Worm (Caenorhabditis elegans): ENCODE measurements around the gene nhr-273.

nhr-273 gene

DNA sequence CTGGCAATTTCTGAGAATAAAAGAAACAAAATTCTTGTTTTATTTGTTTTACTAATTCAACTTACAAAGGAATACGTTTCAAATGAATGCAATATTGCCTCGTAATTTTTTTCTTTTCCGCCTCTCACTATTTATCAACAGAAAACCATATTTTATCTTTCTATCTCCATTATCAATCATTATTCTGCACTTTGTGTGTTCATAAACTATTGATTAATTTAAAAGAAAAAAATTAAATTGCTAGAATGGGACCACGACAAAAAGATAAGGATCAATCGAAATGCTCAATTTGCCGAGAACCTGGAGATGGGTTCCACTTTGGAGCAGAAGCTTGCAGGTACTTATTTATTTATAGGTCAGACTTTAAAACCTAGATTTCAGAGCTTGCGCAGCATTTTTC, at the start of gene nhr-273:
TSS of gene nhr-273 (plus strand) at position 167 of the 400 bp plus-strand sequence.
- TF ChIP-seq ceh-48 (tag; optimal IDR thresholded peaks at IDR 0.05) (no peak), unc-3 (GFP tag; conservative IDR thresholded peaks at IDR 0.05) (no peak), unc-3 (tag; optimal IDR thresholded peaks at IDR 0.05) (no peak), elt-2 (tag; optimal IDR thresholded peaks at IDR 0.05) (peak; percentile 34), ceh-31 (tag; optimal IDR thresholded peaks at IDR 0.05) (no peak), fkh-6 (tag; optimal IDR thresholded peaks at IDR 0.05) (no peak), ceh-18 (tag; optimal IDR thresholded peaks at IDR 0.05) (no peak)

DNA sequence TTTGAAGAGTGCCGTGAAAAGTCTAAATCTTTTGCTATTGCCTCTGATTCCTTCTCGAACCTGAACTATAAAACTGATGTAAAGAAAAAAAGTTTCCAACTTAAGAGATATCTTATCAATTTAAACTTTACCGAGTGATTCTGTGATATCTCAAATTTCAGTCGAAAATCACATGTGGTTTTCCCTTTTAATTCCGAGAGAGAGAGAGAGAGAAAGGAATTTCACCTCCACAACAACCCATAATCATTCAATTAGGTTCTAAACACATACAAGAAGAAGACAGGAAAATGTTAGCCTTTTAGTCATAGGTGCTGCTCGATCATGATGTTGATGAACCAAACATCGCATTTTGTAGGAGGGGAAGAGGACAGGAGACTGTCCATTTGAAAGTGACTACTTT, 44.0 kb upstream of the nhr-273 start:
- TF ChIP-seq unc-86 (tag; optimal IDR thresholded peaks at IDR 0.05), result no peak
- TF ChIP-seq mec-3 (tag; optimal IDR thresholded peaks at IDR 0.05; ENCODE audit: borderline replicate concordance), result no peak
- TF ChIP-seq ceh-34 (tag; optimal IDR thresholded peaks at IDR 0.05), result no peak

DNA sequence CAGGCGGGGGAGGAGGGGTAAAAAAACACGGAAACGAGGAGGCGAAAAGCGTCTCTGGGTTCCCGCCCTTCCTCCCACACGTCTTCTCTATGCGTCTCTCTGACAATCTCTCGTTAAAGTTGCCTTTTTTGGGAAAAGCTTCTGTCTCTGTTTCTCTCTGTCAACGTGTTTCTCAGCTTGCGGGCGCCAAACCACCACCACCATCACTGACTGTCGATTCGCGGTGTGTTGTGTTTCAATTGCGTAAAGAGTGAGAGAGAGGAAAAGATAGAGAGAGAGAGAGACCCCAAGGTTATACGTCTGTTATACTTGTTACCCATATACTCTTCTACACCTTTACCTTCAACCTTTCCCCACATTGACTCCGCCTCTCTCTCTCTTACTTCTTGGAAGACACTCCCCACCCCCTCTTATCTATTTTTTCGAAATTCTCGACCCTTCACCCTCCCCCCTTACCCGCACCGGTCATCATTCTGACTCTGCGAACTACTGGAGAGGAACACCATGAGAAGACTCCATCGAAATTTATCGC, 42.5 kb upstream of the nhr-273 start, which contains the start of gene mlt-7:
TSS of gene mlt-7 (plus strand) at position 482 of the 532 bp plus-strand sequence.
- TF ChIP-seq fkh-6 (tag; optimal IDR thresholded peaks at IDR 0.05) (peak; percentile 82), ceh-18 (tag; optimal IDR thresholded peaks at IDR 0.05) (no peak)

DNA sequence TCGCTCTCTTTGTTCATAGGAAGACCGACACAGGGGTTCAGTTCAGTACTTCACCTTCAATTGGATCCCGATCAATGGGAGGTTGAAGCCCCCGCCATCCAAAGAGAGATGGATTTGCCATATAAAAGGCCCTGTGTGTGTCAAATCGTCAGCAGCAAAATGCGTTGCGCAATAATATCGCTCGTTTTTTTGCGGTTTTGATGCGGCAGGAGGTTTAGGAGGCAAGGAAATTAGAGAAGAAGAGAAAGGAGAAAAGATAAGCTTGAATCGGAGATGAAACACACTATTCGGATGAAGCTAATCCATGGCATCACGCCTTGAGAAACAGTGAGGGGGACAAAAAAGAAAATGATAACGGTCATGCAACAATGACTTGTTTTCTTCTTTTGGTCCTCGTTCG, 40.7 kb upstream of the nhr-273 start:
- TF ChIP-seq fkh-6 (tag; optimal IDR thresholded peaks at IDR 0.05), result peak; percentile 67
- no peak for TF ChIP-seq ceh-45 (GFP tag; IDR thresholded peaks at IDR 0.05)
- no peak for TF ChIP-seq Y22D7AL.16 (tag; optimal IDR thresholded peaks at IDR 0.05)
- no peak for TF ChIP-seq K02D7.2 (tag; optimal IDR thresholded peaks at IDR 0.05)
- no peak for TF ChIP-seq fax-1 (tag; optimal IDR thresholded peaks at IDR 0.05)
- TF ChIP-seq pha-4 (tag; optimal IDR thresholded peaks at IDR 0.05), result no peak
- TF ChIP-seq nfya-1 (tag; optimal IDR thresholded peaks at IDR 0.05), result no peak
- peak; percentile 25 for TF ChIP-seq rnt-1 (tag; optimal IDR thresholded peaks at IDR 0.05)
- TF ChIP-seq nhr-11 (tag; optimal IDR thresholded peaks at IDR 0.05), result no peak
- TF ChIP-seq T23F11.4 (GFP tag; optimal IDR thresholded peaks at IDR 0.05), result no peak
- no peak for TF ChIP-seq ceh-6 (GFP tag; optimal IDR thresholded peaks at IDR 0.05)
- no peak for TF ChIP-seq unc-3 (GFP tag; conservative IDR thresholded peaks at IDR 0.05)
- no peak for TF ChIP-seq unc-3 (tag; optimal IDR thresholded peaks at IDR 0.05)
- no peak for TF ChIP-seq C08G9.2 (tag; optimal IDR thresholded peaks at IDR 0.05)
- TF ChIP-seq eyg-1 (tag; optimal IDR thresholded peaks at IDR 0.05), result no peak
- TF ChIP-seq dmd-4 (tag; optimal IDR thresholded peaks at IDR 0.05; ENCODE audit: borderline replicate concordance), result no peak
- no peak for TF ChIP-seq C38D4.7 (GFP tag; optimal IDR thresholded peaks at IDR 0.05)
- TF ChIP-seq npax-4 (tag; optimal IDR thresholded peaks at IDR 0.05), result no peak
- no peak for TF ChIP-seq ttx-3 (tag; optimal IDR thresholded peaks at IDR 0.05)

DNA sequence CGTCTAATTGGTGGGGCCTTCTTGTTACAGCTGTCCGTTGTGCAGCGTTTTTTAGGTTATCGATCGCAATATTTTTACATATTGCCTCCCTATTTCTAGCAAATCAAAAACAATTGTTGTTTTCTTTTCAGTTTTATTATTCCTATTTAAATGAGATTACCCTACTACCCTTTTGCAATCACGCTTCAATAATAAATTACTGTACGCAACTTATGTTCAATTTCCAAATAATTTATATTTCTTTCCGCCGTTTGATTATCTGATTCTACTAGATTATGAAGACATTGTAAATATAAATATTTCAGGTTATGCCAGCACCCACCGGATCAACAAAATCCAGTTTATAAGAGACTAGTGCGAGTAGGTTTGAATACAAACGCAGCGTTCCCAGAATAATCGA, 29.7 kb upstream of the nhr-273 start, which contains the start of gene ZK430.5:
TSS of gene ZK430.5 (plus strand) at position 301 of the 400 bp plus-strand sequence.
- no peak for TF ChIP-seq lim-6 (tag; optimal IDR thresholded peaks at IDR 0.05)
- no peak for TF ChIP-seq pqm-1 (tag; optimal IDR thresholded peaks at IDR 0.05)
- TF ChIP-seq pha-2 (tag; optimal IDR thresholded peaks at IDR 0.05), result no peak
- TF ChIP-seq K02D7.2 (tag; optimal IDR thresholded peaks at IDR 0.05), result no peak
- TF ChIP-seq lin-11 (tag; optimal IDR thresholded peaks at IDR 0.05), result no peak
- no peak for TF ChIP-seq C08G9.2 (tag; optimal IDR thresholded peaks at IDR 0.05)
- no peak for TF ChIP-seq nhr-11 (tag; optimal IDR thresholded peaks at IDR 0.05)
- TF ChIP-seq ttx-3 (tag; optimal IDR thresholded peaks at IDR 0.05), result no peak

DNA sequence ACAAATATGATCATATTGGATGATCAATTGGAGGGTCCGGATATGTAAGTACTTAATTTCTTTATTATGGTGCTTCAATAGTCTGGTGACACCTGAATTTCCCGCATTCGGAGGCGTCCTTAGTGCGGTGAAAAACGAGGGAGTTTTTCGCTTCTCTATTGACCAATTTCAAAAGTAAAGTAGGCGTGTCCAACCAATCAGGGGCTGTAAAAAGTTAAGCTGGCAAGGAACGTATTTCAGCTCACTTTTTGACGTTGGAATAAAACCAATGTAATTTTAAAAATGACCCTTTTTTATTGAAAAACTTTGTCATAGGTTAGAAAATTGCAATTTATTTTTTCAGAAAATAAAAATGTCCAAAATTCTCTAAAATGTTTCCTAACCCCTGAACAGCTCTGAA, 25.4 kb upstream of the nhr-273 start:
- TF ChIP-seq hlh-6 (tag; optimal IDR thresholded peaks at IDR 0.05) (no peak), nfya-1 (tag; optimal IDR thresholded peaks at IDR 0.05) (peak; percentile 88), hlh-13 (GFP tag; optimal IDR thresholded peaks at IDR 0.05) (no peak)

Data from whole organism, late embryonic.